Fruit fly (Drosophila melanogaster) whole organism, wandering third instar larva: ENCODE data around the gene msk.

ENCODE experiments used
- Hr83 ChIP-seq: fragments of 200-300 bp; sonication (Bioruptor generic); optimal IDR thresholded peaks from 2 replicates; lab custom pipeline; 2016; ENCODE audit warnings: missing biosample characterization, mild to moderate bottlenecking, missing genetic modification characterization, moderate library complexity; ENCODE audit not compliant: poor library complexity, severe bottlenecking
- N ChIP-seq: fragments of >200 bp; optimal IDR thresholded peaks from 2 replicates; lab custom pipeline; 2018; ENCODE audit warnings: missing biosample characterization, missing external identifiers, missing genetic modification characterization
- dl ChIP-seq, 2 experiments: fragments of 175-275, 200-275 bp in 1 of 2; fragments of 200-275 bp in 1 of 2; sonication (Bioruptor generic); optimal IDR thresholded peaks; lab custom pipeline; 2018; ENCODE audit warnings: mild to moderate bottlenecking in 2 of 2, missing biosample characterization in 2 of 2, missing genetic modification characterization in 2 of 2, moderate library complexity in 2 of 2; ENCODE audit not compliant: partially characterized antibody in 2 of 2, insufficient read depth in 1 of 2
- fru ChIP-seq: fragments of 200-800 bp; sonication (Bioruptor generic); optimal IDR thresholded peaks from 3 replicates; lab custom pipeline; 2016; ENCODE audit warnings: missing biosample characterization, mild to moderate bottlenecking, missing genetic modification characterization
- jim ChIP-seq: fragments of 175-275, 200-325 bp; sonication (Bioruptor generic); optimal IDR thresholded peaks from 2 replicates; lab custom pipeline; 2016; ENCODE audit warnings: missing biosample characterization, mild to moderate bottlenecking, missing genetic modification characterization
- lola ChIP-seq: fragments of >200 bp; optimal IDR thresholded peaks from 2 replicates; lab custom pipeline; 2017; ENCODE audit warnings: missing biosample characterization, missing genetic modification characterization
- sage ChIP-seq: fragments of 200-800 bp; sonication (Bioruptor generic); optimal IDR thresholded peaks from 2 replicates; lab custom pipeline; 2016; ENCODE audit warnings: missing biosample characterization, mild to moderate bottlenecking, missing genetic modification characterization
- sv ChIP-seq: fragments of 200-800 bp; sonication (Bioruptor generic); optimal IDR thresholded peaks from 3 replicates; lab custom pipeline; 2016; ENCODE audit warnings: missing biosample characterization, missing genetic modification characterization

DNA sequence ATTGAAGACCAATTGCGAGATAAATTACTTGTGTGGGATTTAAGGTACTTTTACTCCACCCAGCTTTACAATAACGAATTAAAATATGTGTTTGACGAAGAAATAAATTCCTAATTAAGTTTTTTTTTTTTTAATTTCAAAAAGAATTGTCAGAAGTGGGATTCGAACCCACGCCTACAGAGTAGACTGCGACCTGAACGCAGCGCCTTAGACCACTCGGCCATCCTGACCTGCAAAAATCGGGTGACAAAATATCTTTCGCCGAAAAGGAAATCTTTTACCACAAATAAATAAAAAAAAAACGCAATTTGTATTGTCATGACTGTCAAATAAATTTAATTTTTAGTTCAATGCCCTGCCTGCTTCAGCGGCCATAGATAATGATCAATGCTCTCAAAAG, 47.9 kb upstream of the msk start:
- TF ChIP-seq lola (no peak), sage (no peak), fru (GFP tag; lab: Kevin White, UChicago) (no peak), N (GFP tag; lab: Kevin White, UChicago) (no peak), Hr83 (GFP tag; lab: Kevin White, UChicago) (no peak), jim (no peak), dl (GFP tag; optimal IDR thresholded peaks at IDR 0.05; lab: Kevin White, UChicago; ENCODE audit: insufficient read depth in 1 of 2, partially characterized antibody in 2 of 2) (no peak), sv (GFP tag; lab: Kevin White, UChicago) (no peak)
